Fruit fly (Drosophila melanogaster): Measurements from ENCODE around the gene D2hgdh.

The D2hgdh gene

DNA sequence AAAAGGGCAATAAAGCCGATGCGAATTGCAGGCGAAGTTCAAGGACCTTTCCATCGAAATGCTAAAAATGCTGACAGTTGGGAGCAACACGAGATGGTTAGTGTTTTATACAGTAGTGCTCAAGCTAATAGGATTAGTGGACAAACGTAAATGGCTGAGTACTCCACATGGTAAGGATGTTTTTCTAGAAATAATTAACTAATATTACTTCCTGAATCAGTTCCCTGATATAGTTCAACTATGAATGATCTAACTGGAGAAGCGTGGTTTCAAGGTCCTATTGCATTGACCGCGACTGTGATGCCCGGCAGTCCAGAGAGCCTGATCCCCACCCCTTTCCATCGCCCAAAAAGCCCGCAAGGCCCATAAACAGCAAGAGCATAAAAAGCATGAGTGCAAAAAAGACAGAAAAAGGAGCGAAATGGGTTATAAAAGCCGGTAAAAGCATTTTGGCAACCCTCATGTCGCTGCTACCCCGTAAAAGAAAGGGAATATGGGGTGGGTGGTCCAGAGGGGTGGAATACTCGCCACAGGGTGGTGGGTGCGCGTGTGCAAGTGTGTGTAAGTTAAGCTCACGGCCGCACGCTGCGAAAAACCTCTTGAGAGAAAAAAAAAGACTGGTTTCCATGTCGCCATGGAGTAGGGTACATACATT lies 6.9 kb upstream of the D2hgdh start (continued):
- TF ChIP-seq CG1024 (GFP tag; IDR thresholded peaks at IDR 0.05) (peak; percentile 63), lab (GFP tag; optimal IDR thresholded peaks at IDR 0.05) (peak; percentile 81), Atf3 (GFP tag; optimal IDR thresholded peaks at IDR 0.05) (peak; percentile 12), vvl (GFP tag; IDR thresholded peaks at IDR 0.05) (peak; percentile 76), Dip2 (GFP tag; IDR thresholded peaks at IDR 0.05) (no peak), zen2 (GFP tag; IDR thresholded peaks at IDR 0.05; ENCODE audit: partially characterized antibody) (no peak), her (GFP tag; optimal IDR thresholded peaks at IDR 0.05) (no peak), vfl (GFP tag; optimal IDR thresholded peaks at IDR 0.05) (no peak), so (GFP tag; IDR thresholded peaks at IDR 0.05) (0 out of 3 replicates have a peak, but pooled peaks have one; percentile 35), CG12659 (GFP tag; optimal IDR thresholded peaks at IDR 0.05) (peak; percentile 56), Neu2 (GFP tag; optimal IDR thresholded peaks at IDR 0.05; ENCODE audit: borderline replicate concordance) (peak; percentile 34), cad (GFP tag; optimal IDR thresholded peaks at IDR 0.05) (no peak), CG5953 (GFP tag; IDR thresholded peaks at IDR 0.05) (no peak), CG11504 (tag; optimal IDR thresholded peaks at IDR 0.05) (peak; percentile 82), fru (optimal IDR thresholded peaks at IDR 0.05) (no peak), wdn (GFP tag; IDR thresholded peaks at IDR 0.05) (0 out of 2 replicates have a peak, but pooled peaks have one; percentile 20), mam (GFP tag; optimal IDR thresholded peaks at IDR 0.05) (peak; percentile 61), B-H1 (GFP tag; IDR thresholded peaks at IDR 0.05) (peak; percentile 21; the same call in 2 of the 3 replicates), Taf1 (GFP tag; IDR thresholded peaks at IDR 0.05) (peak; percentile 22; the same call in 1 of the 2 replicates), CG13424 (tag; optimal IDR thresholded peaks at IDR 0.05) (peak; percentile 76), ci (GFP tag; IDR thresholded peaks at IDR 0.05) (peak; percentile 75; the same call in 2 of the 3 replicates), NK7.1 (GFP tag; optimal IDR thresholded peaks at IDR 0.05) (no peak), CG2199 (GFP tag; IDR thresholded peaks at IDR 0.05) (no peak), Doc2 (GFP tag; IDR thresholded peaks at IDR 0.05) (no peak), shn (GFP tag; optimal IDR thresholded peaks at IDR 0.05) (peak; percentile 13), lola (GFP tag; optimal IDR thresholded peaks at IDR 0.05) (peak in 1 of 3 experiments; percentile 63), Rfx (GFP tag; IDR thresholded peaks at IDR 0.05) (peak; percentile 39), pnt (GFP tag; optimal IDR thresholded peaks at IDR 0.05) (peak; percentile 53), CG17912 (GFP tag; optimal IDR thresholded peaks at IDR 0.05) (no peak), CG9932 (GFP tag; IDR thresholded peaks at IDR 0.05) (0 out of 2 replicates have a peak, but pooled peaks have one; percentile 15), CG12236 (GFP tag; optimal IDR thresholded peaks at IDR 0.05) (no peak), crp (GFP tag; optimal IDR thresholded peaks at IDR 0.05) (no peak), H15 (GFP tag; IDR thresholded peaks at IDR 0.05) (peak; percentile 61), C15 (GFP tag; IDR thresholded peaks at IDR 0.05) (no peak), fd102C (GFP tag; optimal IDR thresholded peaks at IDR 0.05) (no peak), Fer2 (tag; optimal IDR thresholded peaks at IDR 0.05) (no peak), Rx (GFP tag; IDR thresholded peaks at IDR 0.05) (peak; percentile 53; the same call in 1 of the 2 replicates), dm (GFP tag; optimal IDR thresholded peaks at IDR 0.05) (peak; percentile 9), sr (GFP tag; IDR thresholded peaks at IDR 0.05) (no peak), CG6813 (GFP tag; optimal IDR thresholded peaks at IDR 0.05) (peak; percentile 66), CHES-1-like (GFP tag; optimal IDR thresholded peaks at IDR 0.05) (peak; percentile 46), CG32772 (GFP tag; IDR thresholded peaks at IDR 0.05) (no peak), repo (GFP tag; optimal IDR thresholded peaks at IDR 0.05) (peak; percentile 33), peb (GFP tag; IDR thresholded peaks at IDR 0.05) (peak; percentile 48), CG14050 (GFP tag; IDR thresholded peaks at IDR 0.05) (peak; percentile 43; the same call in 1 of the 3 replicates), CG34224 (GFP tag; IDR thresholded peaks at IDR 0.05; ENCODE audit: partially characterized antibody) (no peak), CG13894 (tag; optimal IDR thresholded peaks at IDR 0.05) (no peak), tx (GFP tag; optimal IDR thresholded peaks at IDR 0.05) (peak; percentile 42), Gsc (GFP tag; IDR thresholded peaks at IDR 0.05) (no peak), GATAe (GFP tag; conservative IDR thresholded peaks at IDR 0.05) (no peak)
